Worm (Caenorhabditis elegans): ENCODE data around the gene sdz-36.
A peak's percentile ranks its signal among the peaks of the same experiment; 100 is the strongest.

Gene sdz-36

DNA sequence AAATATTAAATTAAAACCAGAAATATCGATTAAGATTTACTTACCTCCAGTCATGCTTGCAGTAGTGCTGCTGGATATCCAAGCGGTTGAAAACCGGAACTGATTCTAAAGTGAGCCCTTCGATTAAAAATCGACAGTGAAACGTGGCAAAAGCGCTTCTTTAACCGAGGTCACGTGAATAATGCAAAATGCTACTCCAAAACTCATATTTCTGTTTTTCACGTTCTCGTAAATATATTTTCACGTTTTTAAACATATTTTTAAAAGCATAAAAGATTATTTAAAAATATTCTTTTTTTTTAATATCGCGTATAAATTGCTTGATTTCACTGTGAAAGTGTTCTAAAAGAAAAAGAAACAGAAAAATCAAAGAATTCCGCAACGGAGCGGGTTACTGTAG is 18.5 kb downstream of the sdz-36 start, which contains the start of gene ant-1.3:
ant-1.3 (minus strand) TSS at position 101 of the 400 bp plus-strand sequence.
- no peak for TF ChIP-seq ztf-4 (tag; optimal IDR thresholded peaks at IDR 0.05)
- no peak for TF ChIP-seq C34F6.9 (tag; optimal IDR thresholded peaks at IDR 0.05)
- no peak for TF ChIP-seq nhr-129 (tag; optimal IDR thresholded peaks at IDR 0.05)
- no peak for TF ChIP-seq zag-1 (tag; optimal IDR thresholded peaks at IDR 0.05)
- no peak for TF ChIP-seq lin-11 (tag; optimal IDR thresholded peaks at IDR 0.05)
- no peak for TF ChIP-seq unc-39 (tag; optimal IDR thresholded peaks at IDR 0.05)
- TF ChIP-seq peb-1 (tag; optimal IDR thresholded peaks at IDR 0.05) = no peak
- TF ChIP-seq ceh-82 (tag; optimal IDR thresholded peaks at IDR 0.05) = no peak
- TF ChIP-seq elt-3 (tag; optimal IDR thresholded peaks at IDR 0.05) = no peak
- TF ChIP-seq sma-3 (GFP tag; optimal IDR thresholded peaks at IDR 0.05) = no peak
- no peak for TF ChIP-seq dmd-4 (tag; optimal IDR thresholded peaks at IDR 0.05)
- TF ChIP-seq alr-1 (tag; optimal IDR thresholded peaks at IDR 0.05) = no peak
- no peak for TF ChIP-seq ZK546.5 (tag; optimal IDR thresholded peaks at IDR 0.05)
- no peak for TF ChIP-seq crh-2 (tag; optimal IDR thresholded peaks at IDR 0.05)
- TF ChIP-seq R02D3.7 (tag; optimal IDR thresholded peaks at IDR 0.05) = no peak
- no peak for TF ChIP-seq skn-1 (tag; optimal IDR thresholded peaks at IDR 0.05)
- no peak for TF ChIP-seq elt-1 (tag; optimal IDR thresholded peaks at IDR 0.05)
- no peak for TF ChIP-seq mab-5 (tag; optimal IDR thresholded peaks at IDR 0.05)
- no peak for TF ChIP-seq lin-39 (tag; optimal IDR thresholded peaks at IDR 0.05)
- TF ChIP-seq lin-13 (GFP tag; optimal IDR thresholded peaks at IDR 0.05) = no peak

ce11 chrIV:9709887-9710286 is 19.1 kb downstream of the sdz-36 start, which contains the start of gene nhr-38:
Gene nhr-38 (plus strand): TSS chrIV:9710187.
- TF ChIP-seq ceh-82 (tag; optimal IDR thresholded peaks at IDR 0.05) = no peak
- no peak for TF ChIP-seq mdl-1 (tag; optimal IDR thresholded peaks at IDR 0.05)
- no peak for TF ChIP-seq fos-1 (tag; optimal IDR thresholded peaks at IDR 0.05)
- no peak for TF ChIP-seq lin-39 (tag; optimal IDR thresholded peaks at IDR 0.05)
- no peak for TF ChIP-seq skn-1 (tag; optimal IDR thresholded peaks at IDR 0.05)
- TF ChIP-seq ZK546.5 (tag; optimal IDR thresholded peaks at IDR 0.05) = no peak

- TF ChIP-seq nhr-25 (tag; optimal IDR thresholded peaks at IDR 0.05) = no peak
- TF ChIP-seq R02D3.7 (tag; optimal IDR thresholded peaks at IDR 0.05) = no peak
- no peak for TF ChIP-seq blmp-1 (tag; optimal IDR thresholded peaks at IDR 0.05; ENCODE audit: insufficient read depth)
- TF ChIP-seq C34F6.9 (tag; optimal IDR thresholded peaks at IDR 0.05) = no peak
- TF ChIP-seq lin-39 (tag; optimal IDR thresholded peaks at IDR 0.05) = no peak
- TF ChIP-seq sma-3 (GFP tag; optimal IDR thresholded peaks at IDR 0.05) = no peak
- no peak for TF ChIP-seq gmeb-1 (tag; optimal IDR thresholded peaks at IDR 0.05)
- no peak for TF ChIP-seq nhr-12 (tag; optimal IDR thresholded peaks at IDR 0.05)
- TF ChIP-seq nhr-237 (tag; optimal IDR thresholded peaks at IDR 0.05) = no peak
- TF ChIP-seq unc-62 (GFP tag; optimal IDR thresholded peaks at IDR 0.05) = no peak
Observed at ce11 chrIV:9712782-9713181, 22.0 kb downstream of the sdz-36 start, which contains the start of gene K01H12.4. Gene K01H12.4 (plus strand): TSS chrIV:9713082.

ce11 chrIV:9714264-9714663 is 23.5 kb downstream of the sdz-36 start:
- TF ChIP-seq ceh-16 (tag; optimal IDR thresholded peaks at IDR 0.05) (no peak), ama-1 (optimal IDR thresholded peaks at IDR 0.05) (no peak), lin-11 (tag; optimal IDR thresholded peaks at IDR 0.05) (no peak)

DNA sequence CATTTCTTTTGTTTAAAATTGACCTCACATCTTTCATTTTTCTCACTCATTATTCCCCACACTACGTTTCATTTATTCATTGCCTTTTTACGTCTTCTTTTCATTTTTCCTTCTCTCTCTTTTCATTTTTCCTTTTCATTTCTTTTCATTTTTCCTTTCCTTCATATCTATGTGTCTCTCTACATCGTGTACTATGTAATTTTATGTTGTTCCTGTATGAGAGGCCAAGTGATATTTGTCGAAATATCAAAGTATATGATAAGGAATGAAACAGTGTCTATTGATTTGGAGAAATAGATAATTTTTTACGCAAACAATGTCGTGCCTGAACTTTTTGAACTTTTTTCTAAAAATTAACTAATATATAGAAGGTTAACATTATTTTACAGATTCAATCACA is 25.7 kb downstream of the sdz-36 start:
- TF ChIP-seq nhr-6 (tag; optimal IDR thresholded peaks at IDR 0.05) (no peak), nhr-237 (tag; optimal IDR thresholded peaks at IDR 0.05) (no peak), unc-39 (tag; optimal IDR thresholded peaks at IDR 0.05) (no peak), crh-2 (tag; optimal IDR thresholded peaks at IDR 0.05) (peak; percentile 69), ama-1 (optimal IDR thresholded peaks at IDR 0.05) (no peak), dmd-4 (tag; optimal IDR thresholded peaks at IDR 0.05) (no peak), alr-1 (tag; optimal IDR thresholded peaks at IDR 0.05) (no peak), mdl-1 (tag; optimal IDR thresholded peaks at IDR 0.05) (no peak), gmeb-1 (tag; optimal IDR thresholded peaks at IDR 0.05) (no peak), nhr-10 (tag; optimal IDR thresholded peaks at IDR 0.05) (no peak), peb-1 (tag; optimal IDR thresholded peaks at IDR 0.05) (no peak), snpc-4 (tag; optimal IDR thresholded peaks at IDR 0.05) (peak; percentile 7), nhr-25 (tag; optimal IDR thresholded peaks at IDR 0.05) (peak; percentile 63), Y55F3AM.14 (GFP tag; optimal IDR thresholded peaks at IDR 0.05) (no peak), F13H6.1 (tag; optimal IDR thresholded peaks at IDR 0.05) (no peak), sma-3 (GFP tag; optimal IDR thresholded peaks at IDR 0.05) (peak; percentile 24), egl-27 (tag; optimal IDR thresholded peaks at IDR 0.05) (no peak), lin-11 (tag; optimal IDR thresholded peaks at IDR 0.05) (no peak), ceh-82 (tag; optimal IDR thresholded peaks at IDR 0.05) (no peak), mbf-1 (tag; optimal IDR thresholded peaks at IDR 0.05) (no peak), blmp-1 (tag; optimal IDR thresholded peaks at IDR 0.05; ENCODE audit: insufficient read depth) (peak; percentile 93), ceh-16 (tag; optimal IDR thresholded peaks at IDR 0.05) (no peak), elt-1 (tag; optimal IDR thresholded peaks at IDR 0.05) (no peak), fos-1 (tag; optimal IDR thresholded peaks at IDR 0.05) (peak; percentile 92), nhr-77 (tag; optimal IDR thresholded peaks at IDR 0.05) (no peak), elt-3 (tag; optimal IDR thresholded peaks at IDR 0.05) (no peak), unc-62 (GFP tag; optimal IDR thresholded peaks at IDR 0.05) (no peak), R02D3.7 (tag; optimal IDR thresholded peaks at IDR 0.05) (no peak), nhr-129 (tag; optimal IDR thresholded peaks at IDR 0.05) (peak; percentile 31), lin-13 (GFP tag; optimal IDR thresholded peaks at IDR 0.05) (no peak), skn-1 (tag; optimal IDR thresholded peaks at IDR 0.05) (peak; percentile 40), mab-5 (tag; optimal IDR thresholded peaks at IDR 0.05) (no peak), nhr-12 (tag; optimal IDR thresholded peaks at IDR 0.05) (no peak), sem-4 (tag; optimal IDR thresholded peaks at IDR 0.05) (no peak), lsy-2 (tag; optimal IDR thresholded peaks at IDR 0.05) (peak in 1 of 2 experiments; percentile 15), ztf-1 (GFP tag; conservative IDR thresholded peaks at IDR 0.05) (no peak), unc-55 (GFP tag; optimal IDR thresholded peaks at IDR 0.05) (no peak)

Measured in whole organism, L2 larva.